Worm (Caenorhabditis elegans) whole organism, L3 larva: ENCODE results near the gene smu-2.

ENCODE experiments used
- R02D3.7 ChIP-seq: fragments of 150-350 bp; optimal IDR thresholded peaks from 2 replicates; lab custom pipeline; 2014; ENCODE audit warnings: missing biosample characterization, missing genetic modification characterization
- aly-2 ChIP-seq: fragments of 150-350 bp; optimal IDR thresholded peaks from 2 replicates; lab custom pipeline; 2014; ENCODE audit warnings: missing biosample characterization, missing genetic modification characterization
- ama-1 ChIP-seq: fragments of 150-350 bp; optimal IDR thresholded peaks from 2 replicates; lab custom pipeline; 2018
- ceh-16 ChIP-seq: sonication (generic microtip); optimal IDR thresholded peaks from 2 replicates; lab custom pipeline; 2017; ENCODE audit warnings: missing biosample characterization, missing genetic modification characterization
- ceh-28 ChIP-seq: fragments of 150-350 bp; optimal IDR thresholded peaks from 2 replicates; lab custom pipeline; 2014; ENCODE audit warnings: missing biosample characterization, missing genetic modification reagents, missing genetic modification characterization
- ceh-9 ChIP-seq: sonication (generic microtip); optimal IDR thresholded peaks from 2 replicates; lab custom pipeline; 2018; ENCODE audit warnings: missing biosample characterization, missing genetic modification characterization
- daf-12 ChIP-seq: fragments of 150-350 bp; optimal IDR thresholded peaks from 2 replicates; lab custom pipeline; 2014; ENCODE audit warnings: missing biosample characterization, missing genetic modification reagents, missing genetic modification characterization
- egl-27 ChIP-seq: sonication (generic microtip); optimal IDR thresholded peaks from 4 replicates; lab custom pipeline; 2017; ENCODE audit warnings: missing biosample characterization, missing genetic modification reagents, missing genetic modification characterization
- egl-5 ChIP-seq: fragments of 150-350 bp; optimal IDR thresholded peaks from 2 replicates; lab custom pipeline; 2017; ENCODE audit warnings: missing biosample characterization, missing genetic modification reagents, missing genetic modification characterization, inconsistent platforms
- elt-1 ChIP-seq: fragments of 150-350 bp; optimal IDR thresholded peaks from 2 replicates; lab custom pipeline; 2014; ENCODE audit warnings: missing biosample characterization, missing genetic modification characterization
- elt-2 ChIP-seq: sonication (generic microtip); optimal IDR thresholded peaks from 2 replicates; lab custom pipeline; 2016; ENCODE audit warnings: missing genetic modification reagents, mild to moderate bottlenecking, missing genetic modification characterization, missing compliant biosample characterization
- elt-3 ChIP-seq, 3 experiments: fragments of 150-350 bp in 1 of 3; sonication (generic microtip) in 2 of 3; optimal IDR thresholded peaks; 2 replicates in 2 of 3; 4 replicates in 1 of 3; lab custom pipeline; 2014 to 2017; ENCODE audit warnings: missing biosample characterization in 3 of 3, missing genetic modification characterization in 3 of 3
- eor-1 ChIP-seq, 2 experiments: fragments of 150-350 bp; optimal IDR thresholded peaks; 2 replicates each; lab custom pipeline; 2014 to 2018; ENCODE audit warnings: missing biosample characterization in 2 of 2, missing genetic modification characterization in 2 of 2
- fkh-10 ChIP-seq: sonication (generic microtip); optimal IDR thresholded peaks from 2 replicates; lab custom pipeline; 2017; ENCODE audit warnings: missing biosample characterization, missing genetic modification reagents, missing genetic modification characterization
- fkh-2 ChIP-seq: fragments of 150-350 bp; optimal IDR thresholded peaks from 2 replicates; lab custom pipeline; 2014; ENCODE audit warnings: missing biosample characterization, missing genetic modification reagents, missing genetic modification characterization
- lin-39 ChIP-seq: fragments of 150-350 bp; optimal IDR thresholded peaks from 2 replicates; lab custom pipeline; 2018; ENCODE audit warnings: missing biosample characterization, missing genetic modification reagents, missing genetic modification characterization
- mdl-1 ChIP-seq: fragments of 150-350 bp; optimal IDR thresholded peaks from 2 replicates; lab custom pipeline; 2014; ENCODE audit warnings: missing biosample characterization, missing genetic modification characterization
- nfya-1 ChIP-seq: sonication (generic microtip); optimal IDR thresholded peaks from 2 replicates; lab custom pipeline; 2017; ENCODE audit warnings: missing genetic modification characterization, mild to moderate bottlenecking, missing compliant biosample characterization, antibody characterized with exemption, moderate library complexity; ENCODE audit not compliant: insufficient read depth
- nhr-11 ChIP-seq: fragments of 150-350 bp; optimal IDR thresholded peaks from 2 replicates; lab custom pipeline; 2014; ENCODE audit warnings: missing biosample characterization, missing genetic modification characterization
- nhr-12 ChIP-seq: fragments of 150-350 bp; optimal IDR thresholded peaks from 2 replicates; lab custom pipeline; 2014; ENCODE audit warnings: missing biosample characterization, missing genetic modification characterization
- nhr-237 ChIP-seq: fragments of 150-350 bp; optimal IDR thresholded peaks from 2 replicates; lab custom pipeline; 2014; ENCODE audit warnings: missing biosample characterization, missing genetic modification characterization
- nhr-25 ChIP-seq: sonication (generic microtip); optimal IDR thresholded peaks from 2 replicates; lab custom pipeline; 2017; ENCODE audit warnings: missing biosample characterization, missing genetic modification characterization
- nhr-43 ChIP-seq: sonication (generic microtip); optimal IDR thresholded peaks from 2 replicates; lab custom pipeline; 2016; ENCODE audit warnings: mild to moderate bottlenecking, missing genetic modification characterization, missing compliant biosample characterization; ENCODE audit not compliant: poor library complexity, severe bottlenecking
- nhr-67 ChIP-seq: fragments of 150-350 bp; optimal IDR thresholded peaks from 2 replicates; lab custom pipeline; 2014; ENCODE audit warnings: missing biosample characterization, missing genetic modification characterization
- nhr-77 ChIP-seq: fragments of 150-350 bp; optimal IDR thresholded peaks from 2 replicates; lab custom pipeline; 2014; ENCODE audit warnings: missing biosample characterization, missing genetic modification characterization
- pqm-1 ChIP-seq: fragments of 150-350 bp; optimal IDR thresholded peaks from 2 replicates; lab custom pipeline; 2017; ENCODE audit warnings: missing biosample characterization, missing genetic modification characterization, inconsistent platforms
- snpc-4 ChIP-seq: fragments of 150-350 bp; optimal IDR thresholded peaks from 2 replicates; lab custom pipeline; 2014; ENCODE audit warnings: missing biosample characterization, missing genetic modification characterization
- unc-39 ChIP-seq: sonication (generic microtip); optimal IDR thresholded peaks from 4 replicates; lab custom pipeline; 2017; ENCODE audit warnings: missing biosample characterization, missing genetic modification characterization
- unc-62 ChIP-seq: fragments of 150-350 bp; sonication (generic microtip); optimal IDR thresholded peaks from 4 replicates; lab custom pipeline; 2014; ENCODE audit warnings: missing biosample characterization, missing genetic modification reagents, missing genetic modification characterization
- zag-1 ChIP-seq: fragments of 150-350 bp; optimal IDR thresholded peaks from 2 replicates; lab custom pipeline; 2014; ENCODE audit warnings: missing biosample characterization, missing genetic modification characterization
- ztf-4 ChIP-seq: fragments of 150-350 bp; optimal IDR thresholded peaks from 2 replicates; lab custom pipeline; 2014; ENCODE audit warnings: missing biosample characterization, missing genetic modification characterization

Gene smu-2

ce11 chrII:3438280-3438679, 43.9 kb upstream of the smu-2 start:
- TF ChIP-seq zag-1 (tag; lab: Kevin White, UChicago) (no peak), egl-27 (tag; lab: Kevin White, UChicago) (no peak), R02D3.7 (tag; lab: Kevin White, UChicago) (no peak), lin-39 (tag; lab: Kevin White, UChicago) (no peak), eor-1 (tag; optimal IDR thresholded peaks at IDR 0.05; lab: Kevin White, UChicago) (no peak), unc-39 (tag; lab: Kevin White, UChicago) (no peak), fkh-2 (tag; lab: Kevin White, UChicago) (no peak), nhr-12 (tag; lab: Kevin White, UChicago) (no peak), elt-1 (tag; lab: Kevin White, UChicago) (no peak), nfya-1 (no peak), nhr-25 (tag; lab: Kevin White, UChicago) (no peak), fkh-10 (GFP tag; lab: Kevin White, UChicago) (no peak)

ce11 chrII:3439244-3439698, 42.9 kb upstream of the smu-2 start:
- TF ChIP-seq elt-2 (peak; percentile 96), mdl-1 (tag; lab: Kevin White, UChicago) (no peak), egl-27 (tag; lab: Kevin White, UChicago) (no peak), elt-3 (tag; optimal IDR thresholded peaks at IDR 0.05; lab: Kevin White, UChicago) (no peak), zag-1 (tag; lab: Kevin White, UChicago) (no peak), aly-2 (no peak), ztf-4 (no peak), nfya-1 (peak; percentile 15), unc-62 (no peak), ceh-28 (tag; lab: Kevin White, UChicago) (no peak), lin-39 (tag; lab: Kevin White, UChicago) (peak; percentile 56), pqm-1 (peak; percentile 69), nhr-43 (tag; lab: Kevin White, UChicago) (no peak)

ce11 chrII:3439842-3440640, 42.2 kb upstream of the smu-2 start:
- no peak for TF ChIP-seq nhr-67 (tag; lab: Kevin White, UChicago)
- TF ChIP-seq lin-39 (tag; lab: Kevin White, UChicago) = no peak
- TF ChIP-seq elt-3 (tag; optimal IDR thresholded peaks at IDR 0.05; lab: Kevin White, UChicago) = no peak
- TF ChIP-seq daf-12 (tag; lab: Kevin White, UChicago) = no peak
- no peak for TF ChIP-seq ceh-28 (tag; lab: Kevin White, UChicago)
- peak; percentile 57 for TF ChIP-seq snpc-4 (tag; lab: Kevin White, UChicago)
- TF ChIP-seq pqm-1 = peak; percentile 57
- peak; percentile 89 for TF ChIP-seq elt-2

ce11 chrII:3440641-3440926, 41.6 kb upstream of the smu-2 start, which contains the start of gene C16C8.17:
TSS of gene C16C8.17 (plus strand) at chrII:3440827.
- TF ChIP-seq egl-5 (tag; lab: Kevin White, UChicago) (no peak), mdl-1 (tag; lab: Kevin White, UChicago) (no peak), nhr-77 (tag; lab: Kevin White, UChicago) (no peak), ama-1 (no peak), unc-62 (no peak), ceh-16 (no peak), nhr-237 (tag; lab: Kevin White, UChicago) (no peak), unc-39 (tag; lab: Kevin White, UChicago) (no peak), elt-3 (tag; optimal IDR thresholded peaks at IDR 0.05; lab: Kevin White, UChicago) (no peak), eor-1 (tag; optimal IDR thresholded peaks at IDR 0.05; lab: Kevin White, UChicago) (no peak)

- no peak for TF ChIP-seq ceh-9 (tag; lab: Kevin White, UChicago)
Observed at ce11 chrII:3441377-3441776, 40.8 kb upstream of the smu-2 start, which contains the start of gene C16C8.27. TSS of gene C16C8.27 (plus strand) at chrII:3441677.

ce11 chrII:3443154-3443553, 39.1 kb upstream of the smu-2 start, which contains the start of gene C16C8.22:
TSS of gene C16C8.22 (minus strand) at chrII:3443254.
- TF ChIP-seq egl-5 (tag; lab: Kevin White, UChicago) (no peak), fkh-10 (GFP tag; lab: Kevin White, UChicago) (no peak), nhr-77 (tag; lab: Kevin White, UChicago) (no peak), daf-12 (tag; lab: Kevin White, UChicago) (no peak), pqm-1 (no peak), snpc-4 (tag; lab: Kevin White, UChicago) (no peak), nhr-11 (no peak), unc-62 (no peak), elt-1 (tag; lab: Kevin White, UChicago) (no peak)
